Worm (Caenorhabditis elegans) whole organism, L4/young adult: ENCODE results near the gene str-165.

Experiments
- W03F9.2 ChIP-seq: fragments of 150-350 bp; optimal IDR thresholded peaks from 2 replicates; lab custom pipeline; 2014; ENCODE audit warnings: missing biosample characterization, missing genetic modification characterization
- dao-5 ChIP-seq: sonication (generic microtip); optimal IDR thresholded peaks from 2 replicates; lab custom pipeline; 2016; ENCODE audit warnings: missing genotype, missing genetic modification characterization, moderate library complexity, missing compliant biosample characterization
- him-1 ChIP-seq: sonication (generic microtip); optimal IDR thresholded peaks from 2 replicates; lab custom pipeline; 2016; ENCODE audit warnings: missing genotype, missing genetic modification reagents, missing genetic modification characterization, missing compliant biosample characterization

str-165 gene

ce11 chrV:13830813-13831212 lies at the start of gene str-165:
Gene str-165, plus strand, starts transcription at chrV:13831113.
- TF ChIP-seq him-1 (tag; lab: Kevin White, UChicago) (no peak), W03F9.2 (no peak), dao-5 (tag; lab: Kevin White, UChicago) (no peak)

DNA sequence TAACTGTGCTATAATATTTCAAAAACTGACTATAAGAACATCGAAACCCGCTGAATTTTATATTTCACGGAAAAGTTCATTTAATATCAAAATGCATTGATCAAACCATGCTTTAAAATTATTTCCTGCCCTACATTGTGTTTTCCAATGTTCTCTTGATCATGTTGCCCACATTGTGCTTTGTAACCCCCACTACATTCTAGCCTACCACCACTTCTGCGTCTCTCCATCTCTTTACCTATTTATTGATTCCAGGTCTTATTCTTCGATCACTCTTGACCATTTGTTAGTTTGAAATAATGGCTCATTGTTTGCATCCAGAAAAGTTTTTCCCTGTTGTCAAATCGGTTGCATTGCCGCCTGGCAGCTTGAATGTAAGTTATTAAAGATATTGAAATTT lies 48.7 kb upstream of the str-165 start, which contains the start of gene decr-1.1:
TSS of gene decr-1.1 (plus strand) at position 210 of the 400 bp plus-strand sequence.
- TF ChIP-seq dao-5 (tag; lab: Kevin White, UChicago), result no peak

ce11 chrV:13785767-13786166 lies 45.1 kb upstream of the str-165 start:
- TF ChIP-seq him-1 (tag; lab: Kevin White, UChicago) (no peak), dao-5 (tag; lab: Kevin White, UChicago) (no peak), W03F9.2 (no peak)

DNA sequence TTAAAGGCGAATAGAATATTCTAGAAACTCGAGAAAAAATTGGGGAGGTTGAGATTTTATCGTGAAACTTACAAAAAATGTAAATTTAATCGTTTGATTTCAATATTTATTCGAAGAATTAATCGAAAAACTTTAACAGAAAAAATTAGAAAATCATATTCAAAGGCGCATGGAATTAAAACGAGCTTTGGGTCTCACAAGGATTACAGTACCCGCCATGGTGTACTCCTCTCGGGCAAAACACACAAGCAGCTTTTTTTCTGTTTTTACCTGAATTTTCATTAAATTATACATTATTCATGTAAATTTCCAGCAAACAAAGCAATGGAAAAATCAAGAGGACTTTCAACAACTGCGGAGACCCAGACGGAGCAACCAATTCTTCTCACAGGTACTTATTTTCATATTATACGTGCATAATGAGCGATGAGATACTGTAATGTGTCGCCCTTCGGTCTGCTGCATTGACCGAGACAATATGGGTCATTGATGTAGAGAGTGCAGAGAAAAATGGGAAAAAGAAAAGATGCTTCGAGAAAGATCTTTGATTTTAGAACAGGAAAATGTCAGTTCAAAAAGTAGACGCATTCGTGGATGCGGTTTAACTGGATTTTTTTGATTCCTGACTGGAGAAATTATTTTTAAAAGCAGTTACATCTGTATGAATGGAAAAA lies 43.6 kb upstream of the str-165 start, which contains the start of the genes F53C11.4 and F53C11.5:
TSS of gene F53C11.4 (minus strand) at position 128 of the 674 bp plus-strand sequence.
TSS of gene F53C11.5 (plus strand) at position 325 of the 674 bp plus-strand sequence.
- TF ChIP-seq W03F9.2 (peak; percentile 3), him-1 (tag; lab: Kevin White, UChicago) (no peak)

DNA sequence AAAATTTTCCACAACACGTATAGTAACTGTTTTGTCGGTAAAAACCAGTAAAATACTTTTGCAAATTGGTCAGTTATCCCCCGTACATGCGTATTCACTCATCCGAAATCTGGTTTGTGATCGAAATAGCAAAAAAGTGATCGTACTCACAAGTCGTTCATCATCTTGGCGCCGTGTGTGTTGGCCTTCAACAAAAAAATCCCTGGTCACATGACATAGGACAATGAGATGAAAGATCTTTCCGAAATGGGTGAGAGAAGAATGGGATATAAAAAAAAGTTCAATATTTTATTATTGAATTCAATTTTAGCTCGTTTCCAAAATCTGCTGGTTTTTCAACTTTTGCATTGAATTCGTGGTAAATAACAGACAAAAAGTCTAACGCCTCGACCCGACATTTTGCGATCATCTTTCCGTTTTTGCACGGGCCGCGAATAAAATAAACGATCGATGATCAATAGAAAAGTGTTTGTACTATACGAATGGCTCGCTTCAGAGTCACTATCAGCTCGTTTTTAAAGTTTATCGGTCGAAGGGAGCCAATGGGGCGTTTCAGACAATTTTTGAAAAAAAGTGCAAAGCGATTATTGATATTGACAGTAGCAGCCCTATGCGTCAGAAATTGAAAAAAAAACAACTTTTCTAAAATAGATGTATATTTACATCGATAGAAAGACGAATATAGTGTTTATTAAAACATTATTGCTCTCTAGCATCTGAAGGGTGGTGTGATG lies 42.8 kb upstream of the str-165 start:
- TF ChIP-seq dao-5 (tag; lab: Kevin White, UChicago) (no peak), W03F9.2 (no peak), him-1 (tag; lab: Kevin White, UChicago) (no peak)

ce11 chrV:13789362-13789761 lies 41.6 kb upstream of the str-165 start:
- no peak for TF ChIP-seq dao-5 (tag; lab: Kevin White, UChicago)
- TF ChIP-seq W03F9.2, result peak; percentile 84
- TF ChIP-seq him-1 (tag; lab: Kevin White, UChicago), result peak; percentile 58

DNA sequence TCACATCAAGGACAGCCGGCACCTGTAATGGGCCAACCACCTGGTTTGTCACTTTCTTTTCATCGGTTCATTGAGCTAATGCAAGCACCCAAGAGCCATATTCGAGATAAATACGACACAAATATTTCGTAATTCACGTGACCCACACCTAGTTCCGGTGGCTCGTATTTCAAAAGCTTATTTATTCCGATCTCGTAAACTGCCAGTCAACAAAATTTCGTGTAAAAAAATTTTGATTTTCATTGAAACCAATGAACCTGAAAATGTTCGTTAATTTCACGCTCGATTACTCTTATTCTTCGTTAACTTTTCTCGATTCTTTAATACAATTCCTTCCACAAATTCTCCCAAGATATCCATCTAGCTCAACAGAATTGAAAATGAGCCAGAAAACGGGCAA lies 40.8 kb upstream of the str-165 start:
- TF ChIP-seq W03F9.2 (no peak), him-1 (tag; lab: Kevin White, UChicago) (no peak), dao-5 (tag; lab: Kevin White, UChicago) (no peak)

DNA sequence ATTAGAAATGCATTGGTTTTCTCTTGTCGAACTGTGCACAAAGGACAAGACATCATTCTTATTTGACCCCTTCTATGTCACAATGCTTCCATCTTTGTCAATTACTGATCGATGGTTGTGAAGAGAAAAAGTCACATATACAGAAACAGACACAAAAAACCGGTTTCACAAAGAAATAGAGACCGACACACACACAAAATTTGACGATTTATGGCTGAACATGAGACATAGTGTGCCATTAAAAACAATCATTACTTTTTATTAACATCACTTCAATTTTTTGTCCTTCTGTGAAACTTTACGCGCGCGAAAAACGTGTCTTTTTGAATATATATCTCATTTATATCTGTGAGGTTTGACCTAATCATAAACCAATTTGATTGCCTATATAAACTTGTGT lies 40.4 kb upstream of the str-165 start:
- TF ChIP-seq W03F9.2 (no peak), him-1 (tag; lab: Kevin White, UChicago) (no peak), dao-5 (tag; lab: Kevin White, UChicago) (no peak)

DNA sequence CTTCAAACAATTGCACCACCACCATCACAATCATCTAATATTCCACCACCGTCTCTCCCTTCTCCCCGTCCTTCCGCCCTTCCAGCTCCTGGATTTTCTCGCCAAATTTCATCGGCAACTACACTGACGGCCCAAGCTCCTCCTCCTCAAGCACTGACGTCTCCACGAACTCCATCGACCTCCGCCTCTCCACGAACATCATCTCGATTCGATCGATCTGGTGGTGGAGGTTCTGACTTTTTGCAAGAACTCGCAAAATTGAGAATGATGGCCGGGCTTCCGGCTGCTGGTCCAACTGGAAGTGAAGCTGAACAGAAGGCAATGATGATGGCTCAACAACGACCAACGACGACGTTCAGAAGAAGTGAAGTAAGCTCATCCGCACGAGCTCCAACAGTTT lies 36.9 kb upstream of the str-165 start:
- TF ChIP-seq W03F9.2 (no peak), him-1 (tag; lab: Kevin White, UChicago) (no peak), dao-5 (tag; lab: Kevin White, UChicago) (no peak)

DNA sequence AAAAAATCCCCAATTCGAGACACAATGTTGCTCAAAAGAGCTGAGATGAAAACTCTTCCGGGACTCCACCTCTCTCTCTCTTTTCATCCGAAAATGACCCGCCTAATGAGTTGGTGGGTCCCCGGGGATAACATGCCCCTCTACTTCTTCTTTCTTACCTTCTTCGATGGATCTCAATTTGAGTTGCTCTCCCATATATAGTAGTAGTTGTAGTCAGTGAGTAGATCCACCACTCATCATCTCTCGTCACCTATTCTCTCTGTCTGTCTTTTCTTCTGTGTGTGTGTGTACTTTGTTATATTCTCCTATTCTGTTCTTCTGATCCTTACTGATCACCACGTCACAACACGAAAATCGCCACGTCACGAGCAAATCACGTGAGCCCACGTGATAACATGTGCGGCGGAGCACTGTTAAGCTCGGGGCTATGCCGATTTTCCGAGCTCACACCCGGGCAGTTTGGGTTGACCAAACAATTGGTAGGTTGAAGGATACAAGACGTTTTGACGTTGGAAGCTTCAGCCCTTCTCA lies 34.6 kb upstream of the str-165 start, which contains the start of gene twk-32:
TSS of gene twk-32 (plus strand) at position 396 of the 531 bp plus-strand sequence.
- TF ChIP-seq dao-5 (tag; lab: Kevin White, UChicago), result no peak
- TF ChIP-seq W03F9.2, result no peak
- no peak for TF ChIP-seq him-1 (tag; lab: Kevin White, UChicago)

- no peak for TF ChIP-seq W03F9.2
- TF ChIP-seq dao-5 (tag; lab: Kevin White, UChicago), result no peak
- no peak for TF ChIP-seq him-1 (tag; lab: Kevin White, UChicago)
These were observed 31.7 kb upstream of the str-165 start for ce11 chrV:13799190-13799589.

DNA sequence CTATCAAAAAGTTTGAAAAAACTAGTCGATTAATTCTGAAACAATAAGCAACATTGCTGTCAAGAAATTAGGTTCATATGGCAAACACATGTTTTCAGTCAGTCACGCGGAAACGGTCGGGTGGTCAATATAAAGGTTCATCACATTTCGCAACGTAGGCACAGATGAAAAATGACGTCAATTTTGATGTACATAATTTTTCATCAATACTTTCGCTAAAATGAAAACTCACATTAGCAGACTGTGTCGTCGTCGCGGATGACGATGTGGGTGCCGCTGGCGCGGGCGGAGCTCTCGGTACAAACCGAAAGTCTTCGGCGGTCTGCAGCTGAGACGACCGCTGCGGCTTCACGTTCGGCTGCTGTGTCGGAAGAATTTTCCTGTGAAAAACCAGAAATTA lies 27.0 kb upstream of the str-165 start, which contains the start of gene swan-2:
TSS of gene swan-2 (minus strand) at position 380 of the 400 bp plus-strand sequence.
- TF ChIP-seq him-1 (tag; lab: Kevin White, UChicago), result no peak
- no peak for TF ChIP-seq W03F9.2
- no peak for TF ChIP-seq dao-5 (tag; lab: Kevin White, UChicago)

ce11 chrV:13807232-13807631 lies 23.7 kb upstream of the str-165 start, which contains the start of gene swan-1:
Gene swan-1, minus strand, starts transcription at chrV:13807237.
- TF ChIP-seq dao-5 (tag; lab: Kevin White, UChicago), result no peak
- TF ChIP-seq W03F9.2, result no peak
- no peak for TF ChIP-seq him-1 (tag; lab: Kevin White, UChicago)

ce11 chrV:13808462-13808867 lies 22.4 kb upstream of the str-165 start:
- TF ChIP-seq dao-5 (tag; lab: Kevin White, UChicago) (no peak), W03F9.2 (no peak), him-1 (tag; lab: Kevin White, UChicago) (no peak)
